Fruit fly (Drosophila melanogaster): Measurements from ENCODE around the gene CG14324.
A peak's percentile ranks its signal among the peaks of the same experiment; 100 is the strongest.

CG14324 gene

dm6 chr3R:17624549-17624948, 6.0 kb upstream of the CG14324 start:
- no peak for TF ChIP-seq noc (tag; optimal IDR thresholded peaks at IDR 0.05)

- no peak for TF ChIP-seq noc (tag; optimal IDR thresholded peaks at IDR 0.05)
Measured at dm6 chr3R:17622062-17622766, 3.6 kb upstream of the CG14324 start, which contains the start of gene CG14323. TSS of gene CG14323 (minus strand) at chr3R:17622112.

- TF ChIP-seq noc (tag; optimal IDR thresholded peaks at IDR 0.05), result peak; percentile 26
Measured at dm6 chr3R:17619726-17620282, 1.2 kb upstream of the CG14324 start.

dm6 chr3R:17617976-17618308, 657 bp downstream of the CG14324 start:
- TF ChIP-seq noc (tag; optimal IDR thresholded peaks at IDR 0.05), result no peak

- no peak for TF ChIP-seq noc (tag; optimal IDR thresholded peaks at IDR 0.05)
Measured at dm6 chr3R:17617121-17617975, 1.3 kb downstream of the CG14324 start.

- TF ChIP-seq noc (tag; optimal IDR thresholded peaks at IDR 0.05), result no peak
Measured at dm6 chr3R:17616541-17616940, 2.1 kb downstream of the CG14324 start.

dm6 chr3R:17615746-17616145, 2.9 kb downstream of the CG14324 start:
- no peak for TF ChIP-seq noc (tag; optimal IDR thresholded peaks at IDR 0.05)

- no peak for TF ChIP-seq noc (tag; optimal IDR thresholded peaks at IDR 0.05)
Measured at dm6 chr3R:17615076-17615475, 3.5 kb downstream of the CG14324 start.

dm6 chr3R:17613549-17613948, 5.0 kb downstream of the CG14324 start, which contains the start of gene CG14327:
TSS of gene CG14327 (plus strand) at chr3R:17613709.
- TF ChIP-seq noc (tag; optimal IDR thresholded peaks at IDR 0.05), result no peak

- no peak for TF ChIP-seq noc (tag; optimal IDR thresholded peaks at IDR 0.05)
Measured at dm6 chr3R:17612587-17612986, 6.0 kb downstream of the CG14324 start, which contains the start of gene CG34281. TSS of gene CG34281 (plus strand) at chr3R:17612887.

dm6 chr3R:17611836-17612235, 6.8 kb downstream of the CG14324 start:
- no peak for TF ChIP-seq noc (tag; optimal IDR thresholded peaks at IDR 0.05)

dm6 chr3R:17611411-17611810, 7.2 kb downstream of the CG14324 start, which contains the start of gene Edg91:
TSS of gene Edg91 (minus strand) at chr3R:17611511.
- TF ChIP-seq noc (tag; optimal IDR thresholded peaks at IDR 0.05), result no peak

dm6 chr3R:17609059-17609458, 9.5 kb downstream of the CG14324 start, which contains the start of gene CG14329:
TSS of gene CG14329 (plus strand) at chr3R:17609359.
- TF ChIP-seq noc (tag; optimal IDR thresholded peaks at IDR 0.05), result no peak

- TF ChIP-seq noc (tag; optimal IDR thresholded peaks at IDR 0.05), result no peak
Measured at dm6 chr3R:17605872-17606271, 12.7 kb downstream of the CG14324 start, which contains the start of gene sll. TSS of gene sll (plus strand) at chr3R:17606106.

dm6 chr3R:17604880-17605667, 13.5 kb downstream of the CG14324 start:
- TF ChIP-seq noc (tag; optimal IDR thresholded peaks at IDR 0.05), result no peak

Measured in whole organism, larva.